Fruit fly (Drosophila melanogaster) Kc167 (cell line): ENCODE measurements around the gene CG10338.

Source experiments
- Myc ChIP-seq: fragments of >200 bp; optimal IDR thresholded peaks from 2 replicates; lab custom pipeline; 2017; ENCODE audit warnings: missing external identifiers
- Sin3A ChIP-seq: fragments of >200 bp; optimal IDR thresholded peaks from 2 replicates; lab custom pipeline; 2018; ENCODE audit warnings: missing external identifiers
- h ChIP-seq: fragments of >200 bp; optimal IDR thresholded peaks from 3 replicates; lab custom pipeline; 2018; ENCODE audit warnings: missing external identifiers
- ttk ChIP-seq: sonication (Bioruptor generic); optimal IDR thresholded peaks from 2 replicates; lab custom pipeline; 2017; ENCODE audit warnings: missing external identifiers

DNA sequence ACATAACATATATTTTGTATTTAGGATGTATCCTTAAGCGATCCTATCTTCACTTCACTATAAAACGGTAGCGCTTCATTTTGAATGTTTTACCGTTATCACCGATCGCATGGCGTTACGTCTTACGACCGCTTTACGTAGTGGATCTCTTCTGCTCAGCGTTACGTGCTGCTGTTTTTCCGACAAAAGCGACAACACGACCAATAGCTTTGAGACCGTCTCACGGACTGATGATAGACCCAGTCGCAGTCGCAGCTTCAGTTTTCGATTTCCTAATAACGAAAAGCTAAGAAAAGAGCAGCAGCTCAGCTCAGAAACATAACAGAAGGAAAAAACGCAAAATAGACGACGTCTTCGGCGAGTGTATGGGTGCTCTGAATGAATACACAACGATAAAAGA is 36.8 kb downstream of the CG10338 start, which contains the start of gene CG10348:
- TF ChIP-seq h (lab: Kevin White, UChicago) (no peak), Myc (no peak), Sin3A (lab: Kevin White, UChicago) (no peak), ttk (lab: Kevin White, UChicago) (no peak)
